Fruit fly (Drosophila melanogaster) whole organism, embryonic: ENCODE data around the gene CG2816.

Experiments
- Atf6 ChIP-seq: fragments of 200-800 bp; sonication (Bioruptor generic); IDR thresholded peaks from 2 replicates; pipeline ENCODE4 v1.3.6; 2022; ENCODE audit warnings: missing biosample characterization, missing genetic modification characterization
- CG10209 ChIP-seq: fragments of 200-800 bp; sonication (Bioruptor generic); optimal IDR thresholded peaks from 3 replicates; lab custom pipeline; 2017; ENCODE audit warnings: missing biosample characterization, mild to moderate bottlenecking, missing genetic modification characterization, missing genetic modification reagents
- CG1024 ChIP-seq: fragments of 200-800 bp; sonication (Bioruptor generic); IDR thresholded peaks from 2 replicates; pipeline ENCODE4 v1.3.6; 2022; ENCODE audit warnings: missing biosample characterization, missing genetic modification characterization
- CG12744 ChIP-seq: fragments of 200-800 bp; sonication (Bioruptor generic); optimal IDR thresholded peaks from 2 replicates; lab custom pipeline; 2016; ENCODE audit warnings: missing biosample characterization, missing genetic modification characterization
- CG13123 ChIP-seq: fragments of 200-800 bp; sonication (Bioruptor generic); optimal IDR thresholded peaks from 2 replicates; lab custom pipeline; 2016; ENCODE audit warnings: missing biosample characterization, missing genetic modification characterization
- CG13424 ChIP-seq: fragments of 200-800 bp; sonication (Bioruptor generic); optimal IDR thresholded peaks from 2 replicates; lab custom pipeline; 2019; ENCODE audit warnings: missing biosample characterization, mild to moderate bottlenecking, missing genetic modification characterization, moderate library complexity
- CG1603 ChIP-seq: fragments of 200-800 bp; sonication (Bioruptor generic); optimal IDR thresholded peaks from 2 replicates; lab custom pipeline; 2019; ENCODE audit warnings: missing biosample characterization, mild to moderate bottlenecking, missing genetic modification characterization, moderate library complexity
- CG17802 ChIP-seq: fragments of 200-800 bp; sonication (Bioruptor generic); optimal IDR thresholded peaks from 2 replicates; lab custom pipeline; 2018; ENCODE audit warnings: missing biosample characterization, mild to moderate bottlenecking, missing genetic modification characterization, moderate library complexity
- CG18599 ChIP-seq: fragments of 200-800 bp; sonication (Bioruptor generic); optimal IDR thresholded peaks from 3 replicates; lab custom pipeline; 2017; ENCODE audit warnings: missing biosample characterization, missing genetic modification characterization, mild to moderate bottlenecking, moderate library complexity, missing genetic modification reagents
- CG32532 ChIP-seq: fragments of 200-800 bp; sonication (Bioruptor generic); IDR thresholded peaks from 2 replicates; pipeline ENCODE4 v1.3.6; 2022; ENCODE audit warnings: missing biosample characterization, missing genetic modification characterization
- CG6254 ChIP-seq: fragments of 200-800 bp; sonication (Bioruptor generic); optimal IDR thresholded peaks from 3 replicates; lab custom pipeline; 2017; ENCODE audit warnings: mild to moderate bottlenecking, missing biosample characterization, missing genetic modification reagents, missing genetic modification characterization
- CG8478 ChIP-seq: fragments of >200 bp; optimal IDR thresholded peaks from 2 replicates; lab custom pipeline; 2018
- CTCF ChIP-seq: fragments of 200-800 bp; sonication (Bioruptor generic); optimal IDR thresholded peaks from 2 replicates; lab custom pipeline; 2017; ENCODE audit warnings: missing biosample characterization, mild to moderate bottlenecking, missing genetic modification characterization, moderate library complexity
- Deaf1 ChIP-seq: fragments of 200-800 bp; optimal IDR thresholded peaks from 3 replicates; lab custom pipeline; 2019; ENCODE audit warnings: missing biosample characterization, mild to moderate bottlenecking, missing genetic modification characterization, moderate library complexity
- Dfd ChIP-seq, 2 experiments: fragments of >200 bp; optimal IDR thresholded peaks; 2 replicates each; lab custom pipeline; 2017; ENCODE audit warnings: missing biosample characterization in 2 of 2, missing genetic modification characterization in 2 of 2
- Dip3 ChIP-seq: fragments of 200-800 bp; sonication (Bioruptor generic); optimal IDR thresholded peaks from 3 replicates; lab custom pipeline; 2016; ENCODE audit warnings: missing biosample characterization, missing genetic modification characterization
- Ets65A ChIP-seq: fragments of 200-800 bp; sonication (Bioruptor generic); peaks from one replicate; lab custom pipeline; 2016; ENCODE audit warnings: missing biosample characterization, missing genetic modification characterization
- Ets97D ChIP-seq: fragments of 200-800 bp; sonication (Bioruptor generic); optimal IDR thresholded peaks from 3 replicates; lab custom pipeline; 2016; ENCODE audit warnings: missing biosample characterization, missing genetic modification characterization
- Hey ChIP-seq: fragments of 200-800 bp; sonication (Bioruptor generic); optimal IDR thresholded peaks from 3 replicates; lab custom pipeline; 2018; ENCODE audit warnings: missing biosample characterization, mild to moderate bottlenecking, missing genetic modification characterization
- Hsf ChIP-seq: fragments of 200-800 bp; sonication (Bioruptor generic); optimal IDR thresholded peaks from 3 replicates; lab custom pipeline; 2016; ENCODE audit warnings: missing biosample characterization, missing genetic modification characterization
- Med ChIP-seq: fragments of 200-800 bp; sonication (Bioruptor generic); peaks from one replicate; lab custom pipeline; 2016; ENCODE audit warnings: missing biosample characterization, missing genetic modification characterization, mild to moderate bottlenecking, inconsistent platforms, moderate library complexity
- NC2α ChIP-seq: fragments of 200-800 bp; sonication (Bioruptor generic); optimal IDR thresholded peaks from 2 replicates; lab custom pipeline; 2016; ENCODE audit warnings: missing biosample characterization, missing genetic modification characterization
- NfI ChIP-seq: fragments of 200-800 bp; sonication (Bioruptor generic); optimal IDR thresholded peaks from 3 replicates; lab custom pipeline; 2018; ENCODE audit warnings: missing biosample characterization, mild to moderate bottlenecking, missing genetic modification characterization, moderate library complexity
- Oaz ChIP-seq: fragments of 200-800 bp; sonication (Bioruptor generic); IDR thresholded peaks from 2 replicates; pipeline ENCODE4 v1.3.6; 2022; ENCODE audit warnings: missing biosample characterization, missing genetic modification characterization
- Optix ChIP-seq: fragments of 200-800 bp; sonication (Bioruptor generic); IDR thresholded peaks from 3 replicates; pipeline ENCODE4 v1.3.6; 2022; ENCODE audit warnings: missing biosample characterization, missing genetic modification characterization
- Ptx1 ChIP-seq: fragments of 200-800 bp; sonication (Bioruptor generic); IDR thresholded peaks from 2 replicates; pipeline ENCODE4 v1.3.6; 2022; ENCODE audit warnings: missing biosample characterization, missing genetic modification characterization
- Rfx ChIP-seq: fragments of 200-800 bp; sonication (Bioruptor generic); IDR thresholded peaks from 2 replicates; pipeline ENCODE4 v1.3.6; 2022; ENCODE audit warnings: missing biosample characterization, missing genetic modification characterization
- Sox100B ChIP-seq: fragments of 200-800 bp; sonication (Bioruptor generic); optimal IDR thresholded peaks from 3 replicates; lab custom pipeline; 2018; ENCODE audit warnings: missing biosample characterization, mild to moderate bottlenecking, missing genetic modification characterization
- Sox102F ChIP-seq: fragments of 200-800 bp; sonication (Bioruptor generic); optimal IDR thresholded peaks from 2 replicates; lab custom pipeline; 2018; ENCODE audit warnings: missing biosample characterization, mild to moderate bottlenecking, missing genetic modification characterization, moderate library complexity
- Xbp1 ChIP-seq: fragments of 200-800 bp; sonication (Bioruptor generic); optimal IDR thresholded peaks from 3 replicates; lab custom pipeline; 2016; ENCODE audit warnings: missing biosample characterization, mild to moderate bottlenecking, missing genetic modification characterization
- bbx ChIP-seq: fragments of 200-800 bp; sonication (Bioruptor generic); IDR thresholded peaks from 2 replicates; pipeline ENCODE4 v1.3.6; 2022; ENCODE audit warnings: missing biosample characterization, missing genetic modification characterization; ENCODE audit not compliant: partially characterized antibody
- br ChIP-seq: fragments of >200 bp; optimal IDR thresholded peaks from 2 replicates; lab custom pipeline; 2017
- danr ChIP-seq: fragments of 200-800 bp; sonication (Bioruptor generic); IDR thresholded peaks from 2 replicates; pipeline ENCODE4 v1.3.6; 2022; ENCODE audit warnings: missing biosample characterization, missing genetic modification characterization
- eyg ChIP-seq: fragments of 200-800 bp; sonication (Bioruptor generic); optimal IDR thresholded peaks from 3 replicates; lab custom pipeline; 2016; ENCODE audit warnings: missing biosample characterization, missing genetic modification characterization
- ham ChIP-seq: fragments of 200-800 bp; sonication (Bioruptor generic); IDR thresholded peaks from 2 replicates; pipeline ENCODE4 v1.3.6; 2022; ENCODE audit warnings: missing biosample characterization, missing genetic modification characterization
- ind ChIP-seq: fragments of 200-800 bp; sonication (Bioruptor generic); optimal IDR thresholded peaks from 3 replicates; lab custom pipeline; 2016; ENCODE audit warnings: missing biosample characterization, missing genetic modification characterization
- jigr1 ChIP-seq: fragments of 200-800 bp; sonication (Bioruptor generic); IDR thresholded peaks from 3 replicates; pipeline ENCODE4 v1.3.6; 2022; ENCODE audit warnings: missing biosample characterization, missing genetic modification characterization
- maf-S ChIP-seq: fragments of 200-800 bp; sonication (Bioruptor generic); optimal IDR thresholded peaks from 2 replicates; lab custom pipeline; 2016; ENCODE audit warnings: missing biosample characterization, missing genetic modification characterization
- nerfin-2 ChIP-seq: fragments of 200-800 bp; sonication (Bioruptor generic); IDR thresholded peaks from 2 replicates; pipeline ENCODE4 v1.3.6; 2022; ENCODE audit warnings: missing biosample characterization, missing genetic modification characterization; ENCODE audit not compliant: partially characterized antibody
- peb ChIP-seq: fragments of 200-800 bp; sonication (Bioruptor generic); IDR thresholded peaks from 2 replicates; pipeline ENCODE4 v1.3.6; 2022; ENCODE audit warnings: missing biosample characterization, missing genetic modification characterization
- pfk ChIP-seq: fragments of 200-800 bp; sonication (Bioruptor generic); optimal IDR thresholded peaks from 2 replicates; lab custom pipeline; 2018; ENCODE audit warnings: missing biosample characterization, mild to moderate bottlenecking, missing genetic modification characterization, moderate library complexity
- ranshi ChIP-seq: fragments of 200-800 bp; sonication (Bioruptor generic); IDR thresholded peaks from 2 replicates; pipeline ENCODE4 v1.3.6; 2022; ENCODE audit warnings: missing biosample characterization, missing genetic modification characterization
- row ChIP-seq: fragments of 200-800 bp; sonication (Bioruptor generic); IDR thresholded peaks from 3 replicates; pipeline ENCODE4 v1.3.6; 2022; ENCODE audit warnings: missing biosample characterization, missing genetic modification characterization
- sens ChIP-seq: fragments of 200-800 bp; sonication (Bioruptor generic); peaks from one replicate; lab custom pipeline; 2016; ENCODE audit warnings: missing biosample characterization, missing genetic modification characterization
- slou ChIP-seq: fragments of 200-800 bp; sonication (Bioruptor generic); optimal IDR thresholded peaks from 3 replicates; lab custom pipeline; 2016; ENCODE audit warnings: missing biosample characterization, missing genetic modification characterization
- sqz ChIP-seq: fragments of 200-800 bp; sonication (Bioruptor generic); optimal IDR thresholded peaks from 3 replicates; lab custom pipeline; 2018; ENCODE audit warnings: missing biosample characterization, mild to moderate bottlenecking, missing genetic modification characterization
- stwl ChIP-seq: fragments of 200-800 bp; sonication (Bioruptor generic); optimal IDR thresholded peaks from 3 replicates; lab custom pipeline; 2018; ENCODE audit warnings: missing biosample characterization, mild to moderate bottlenecking, missing genetic modification characterization, moderate library complexity
- tio ChIP-seq: fragments of 200-800 bp; sonication (Bioruptor generic); optimal IDR thresholded peaks from 2 replicates; lab custom pipeline; 2017; ENCODE audit warnings: missing biosample characterization, missing genetic modification characterization, inconsistent platforms
- twi ChIP-seq: fragments of 200-800 bp; optimal IDR thresholded peaks from 2 replicates; lab custom pipeline; 2019; ENCODE audit warnings: missing biosample characterization, mild to moderate bottlenecking, missing genetic modification characterization, moderate library complexity
- vnd ChIP-seq: fragments of 200-800 bp; sonication (Bioruptor generic); IDR thresholded peaks from 3 replicates; pipeline ENCODE4 v1.3.6; 2022; ENCODE audit warnings: missing biosample characterization, missing genetic modification characterization; ENCODE audit not compliant: partially characterized antibody
- zf30C ChIP-seq: fragments of 200-800 bp; sonication (Bioruptor generic); optimal IDR thresholded peaks from 3 replicates; lab custom pipeline; 2018; ENCODE audit warnings: missing biosample characterization, mild to moderate bottlenecking, missing genetic modification characterization

CG2816 gene

DNA sequence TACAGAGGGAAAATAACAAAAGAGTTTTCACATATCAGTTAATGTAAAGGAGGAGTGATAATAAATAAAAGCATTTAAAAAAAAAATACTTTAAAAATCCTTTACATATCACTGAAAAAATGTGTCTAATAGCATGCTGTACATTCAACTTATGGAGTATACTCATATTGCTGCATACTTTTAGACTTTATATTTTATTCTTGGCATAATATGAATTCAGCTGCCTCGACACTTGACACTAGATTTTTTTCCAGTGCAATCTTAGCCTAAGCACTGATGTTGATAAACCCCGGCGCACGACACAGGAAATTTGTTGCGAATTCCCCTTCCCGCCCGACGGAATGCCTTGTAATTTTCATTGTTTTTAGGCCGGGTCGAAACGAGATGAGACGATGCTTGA lies 37.0 kb downstream of the CG2816 start (continued):
- 0 out of 2 replicates have a peak, but pooled peaks have one; percentile 22 for TF ChIP-seq Atf6
- peak; percentile 50 for TF ChIP-seq sens (GFP tag; lab: Kevin White, UChicago)
- TF ChIP-seq slou (GFP tag; lab: Kevin White, UChicago) = peak; percentile 3
- TF ChIP-seq row (GFP tag; lab: Robert Waterston, UW) = peak; percentile 52; the same call in 2 of the 3 replicates

dm6 chr2L:3748691-3749090 lies 45.2 kb downstream of the CG2816 start:
- TF ChIP-seq tio (GFP tag; lab: Kevin White, UChicago) (no peak), CG32532 (GFP tag; lab: Robert Waterston, UW) (peak; percentile 58; the same call in 1 of the 2 replicates), Hsf (GFP tag; lab: Kevin White, UChicago) (peak; percentile 2), Oaz (no peak), CG8478 (lab: Kevin White, UChicago) (peak; percentile 33), Sox100B (GFP tag; lab: Kevin White, UChicago) (no peak), Ets65A (peak; percentile 72), CG13123 (GFP tag; lab: Kevin White, UChicago) (no peak), Ptx1 (no peak), NC2α (GFP tag; lab: Kevin White, UChicago) (no peak), sqz (no peak), Ets97D (GFP tag; lab: Kevin White, UChicago) (peak; percentile 85), Xbp1 (GFP tag; lab: Kevin White, UChicago) (peak; percentile 21), CG13424 (tag; lab: Kevin White, UChicago) (peak; percentile 2), Hey (tag; lab: Kevin White, UChicago) (no peak), twi (no peak), CG1603 (tag; lab: Kevin White, UChicago) (peak; percentile 29), Sox102F (GFP tag; lab: Kevin White, UChicago) (no peak), zf30C (GFP tag; lab: Kevin White, UChicago) (peak; percentile 65), vnd (GFP tag; lab: Robert Waterston, UW) (no peak), maf-S (GFP tag; lab: Kevin White, UChicago) (no peak), CG1024 (GFP tag; lab: Robert Waterston, UW) (0 out of 2 replicates have a peak, but pooled peaks have one; percentile 9), ind (GFP tag; lab: Kevin White, UChicago) (no peak), Optix (GFP tag; lab: Robert Waterston, UW) (0 out of 3 replicates have a peak, but pooled peaks have one; percentile 52), NfI (peak; percentile 51), ranshi (GFP tag; lab: Robert Waterston, UW) (peak; percentile 21; the same call in 1 of the 2 replicates), ham (GFP tag; lab: Robert Waterston, UW) (no peak), stwl (tag; lab: Kevin White, UChicago) (peak; percentile 30), danr (no peak), Deaf1 (tag; lab: Kevin White, UChicago) (no peak), nerfin-2 (GFP tag; lab: Robert Waterston, UW) (no peak), eyg (GFP tag; lab: Kevin White, UChicago) (peak; percentile 3), pfk (no peak), peb (GFP tag; lab: Robert Waterston, UW) (no peak), Dfd (GFP tag; optimal IDR thresholded peaks at IDR 0.05; lab: Kevin White, UChicago) (no peak), CG6254 (GFP tag; lab: Kevin White, UChicago) (no peak), bbx (GFP tag; lab: Robert Waterston, UW) (no peak), Dip3 (GFP tag; lab: Kevin White, UChicago) (peak; percentile 19), Med (GFP tag; lab: Kevin White, UChicago) (peak; percentile 94), br (lab: Kevin White, UChicago) (no peak), CG17802 (tag; lab: Kevin White, UChicago) (no peak), CG10209 (GFP tag; lab: Kevin White, UChicago) (peak; percentile 3), jigr1 (GFP tag; lab: Robert Waterston, UW) (no peak), CTCF (GFP tag; lab: Kevin White, UChicago) (peak; percentile 49), CG18599 (GFP tag; lab: Kevin White, UChicago) (peak; percentile 66), CG12744 (GFP tag; lab: Kevin White, UChicago) (peak; percentile 8), Rfx (GFP tag; lab: Robert Waterston, UW) (peak; percentile 49)
